Fruit fly (Drosophila melanogaster): ENCODE measurements around the gene CG14298.

DNA sequence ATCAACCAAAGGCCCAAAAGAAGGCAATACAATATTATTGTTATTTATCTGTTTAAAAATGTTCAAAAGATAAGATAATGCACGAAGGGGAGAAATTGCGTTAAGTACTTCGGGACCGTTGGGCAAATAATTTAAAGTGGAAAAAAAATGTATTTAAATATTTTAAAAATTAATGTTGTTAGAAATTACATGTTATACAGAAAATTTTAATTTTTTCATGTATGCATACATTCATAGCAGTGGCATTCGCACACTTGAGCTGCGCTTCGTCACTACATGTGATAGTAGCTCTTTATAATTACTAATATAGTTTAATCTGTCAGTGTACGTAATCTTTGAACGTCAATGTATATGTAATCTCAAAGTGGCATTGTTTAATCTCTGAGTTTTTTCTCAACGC lies 19.9 kb downstream of the CG14298 start:
- no peak for TF ChIP-seq HLH4C (GFP tag; IDR thresholded peaks at IDR 0.05; ENCODE audit: partially characterized antibody)
- TF ChIP-seq gt (GFP tag; IDR thresholded peaks at IDR 0.05): no peak
- no peak for TF ChIP-seq gcm2 (GFP tag; optimal IDR thresholded peaks at IDR 0.05)
- no peak for TF ChIP-seq Optix (GFP tag; IDR thresholded peaks at IDR 0.05)
- TF ChIP-seq Nf-YB (GFP tag; optimal IDR thresholded peaks at IDR 0.05): no peak
- no peak for TF ChIP-seq tll (GFP tag; optimal IDR thresholded peaks at IDR 0.05)
- TF ChIP-seq CG18599 (GFP tag; optimal IDR thresholded peaks at IDR 0.05): peak; percentile 46
- TF ChIP-seq Neu2 (GFP tag; optimal IDR thresholded peaks at IDR 0.05; ENCODE audit: borderline replicate concordance): no peak
